Fruit fly (Drosophila melanogaster) whole organism, embryonic: ENCODE results near the gene IM33.

Experiments
- CG10654 ChIP-seq: fragments of 200-800 bp; sonication (Bioruptor generic); optimal IDR thresholded peaks from 2 replicates; lab custom pipeline; 2016; ENCODE audit warnings: missing biosample characterization, missing genetic modification characterization
- CG11093 ChIP-seq: fragments of 200-800 bp; sonication (Bioruptor generic); IDR thresholded peaks from 3 replicates; pipeline ENCODE4 v1.3.6; 2022; ENCODE audit warnings: missing biosample characterization, missing genetic modification characterization
- CG12155 ChIP-seq: fragments of 200-800 bp; sonication (Bioruptor generic); optimal IDR thresholded peaks from 3 replicates; lab custom pipeline; 2016; ENCODE audit warnings: missing biosample characterization, missing genetic modification characterization
- CG12236 ChIP-seq: fragments of 200-800 bp; sonication (Bioruptor generic); optimal IDR thresholded peaks from 2 replicates; lab custom pipeline; 2016; ENCODE audit warnings: missing biosample characterization, missing genetic modification characterization
- CG16863 ChIP-seq: fragments of 200-800 bp; sonication (Bioruptor generic); optimal IDR thresholded peaks from 3 replicates; lab custom pipeline; 2016; ENCODE audit warnings: missing biosample characterization, missing genetic modification characterization
- CG17612 ChIP-seq: fragments of 200-800 bp; sonication (Bioruptor generic); IDR thresholded peaks from 2 replicates; pipeline ENCODE4 v1.3.6; 2022; ENCODE audit warnings: missing biosample characterization, missing genetic modification characterization
- CG17912 ChIP-seq: fragments of 200-800 bp; sonication (Bioruptor generic); optimal IDR thresholded peaks from 2 replicates; lab custom pipeline; 2018; ENCODE audit warnings: missing biosample characterization, mild to moderate bottlenecking, missing genetic modification characterization
- CG18262 ChIP-seq: fragments of 200-800 bp; optimal IDR thresholded peaks from 3 replicates; lab custom pipeline; 2019; ENCODE audit warnings: missing biosample characterization, mild to moderate bottlenecking, missing genetic modification characterization, moderate library complexity
- CG18619 ChIP-seq: fragments of 200-800 bp; sonication (Bioruptor generic); optimal IDR thresholded peaks from 3 replicates; lab custom pipeline; 2017; ENCODE audit warnings: missing biosample characterization, mild to moderate bottlenecking, missing genetic modification characterization
- CG2678 ChIP-seq: fragments of 200-800 bp; sonication (Bioruptor generic); optimal IDR thresholded peaks from 3 replicates; lab custom pipeline; 2019; ENCODE audit warnings: missing biosample characterization, mild to moderate bottlenecking, missing genetic modification characterization, moderate library complexity
- CG2889 ChIP-seq: fragments of 200-800 bp; sonication (Bioruptor generic); IDR thresholded peaks from 3 replicates; pipeline ENCODE4 v1.3.6; 2022; ENCODE audit warnings: missing biosample characterization, missing genetic modification characterization
- CG33557 ChIP-seq: fragments of 200-800 bp; sonication (Bioruptor generic); optimal IDR thresholded peaks from 2 replicates; lab custom pipeline; 2019; ENCODE audit warnings: missing biosample characterization, mild to moderate bottlenecking, missing genetic modification characterization, moderate library complexity
- CG3995 ChIP-seq: fragments of 200-800 bp; sonication (Bioruptor generic); optimal IDR thresholded peaks from 3 replicates; lab custom pipeline; 2016; ENCODE audit warnings: missing biosample characterization, missing genetic modification characterization
- CG43689 ChIP-seq: fragments of 200-800 bp; sonication (Bioruptor generic); IDR thresholded peaks from 2 replicates; pipeline ENCODE4 v1.3.6; 2022; ENCODE audit warnings: missing biosample characterization, missing genetic modification characterization
- CG7271 ChIP-seq: fragments of 200-800 bp; sonication (Bioruptor generic); optimal IDR thresholded peaks from 2 replicates; lab custom pipeline; 2018; ENCODE audit warnings: missing biosample characterization, mild to moderate bottlenecking, missing genetic modification characterization, moderate library complexity
- CG7928 ChIP-seq: fragments of 200-800 bp; sonication (Bioruptor generic); optimal IDR thresholded peaks from 2 replicates; lab custom pipeline; 2017; ENCODE audit warnings: missing biosample characterization, mild to moderate bottlenecking, missing genetic modification characterization
- CG8281 ChIP-seq: fragments of 200-800 bp; sonication (Bioruptor generic); optimal IDR thresholded peaks from 2 replicates; lab custom pipeline; 2018; ENCODE audit warnings: missing biosample characterization, mild to moderate bottlenecking, missing genetic modification characterization, moderate library complexity
- Chrac-16 ChIP-seq: fragments of 200-800 bp; sonication (Bioruptor generic); optimal IDR thresholded peaks from 3 replicates; lab custom pipeline; 2016; ENCODE audit warnings: missing biosample characterization, missing genetic modification characterization
- Dek ChIP-seq: fragments of 200-800 bp; sonication (Bioruptor generic); optimal IDR thresholded peaks from 3 replicates; lab custom pipeline; 2019; ENCODE audit warnings: missing biosample characterization, mild to moderate bottlenecking, missing genetic modification characterization, moderate library complexity
- ERR ChIP-seq: fragments of 200-800 bp; sonication (Bioruptor generic); optimal IDR thresholded peaks from 2 replicates; lab custom pipeline; 2016; ENCODE audit warnings: missing biosample characterization, missing genetic modification characterization
- HLH3B ChIP-seq: fragments of 200-800 bp; sonication (Bioruptor generic); IDR thresholded peaks from 2 replicates; pipeline ENCODE4 v1.3.6; 2022; ENCODE audit warnings: missing biosample characterization, missing genetic modification characterization
- Lhr ChIP-seq: fragments of 200-800 bp; sonication (Bioruptor generic); optimal IDR thresholded peaks from 3 replicates; lab custom pipeline; 2017; ENCODE audit warnings: mild to moderate bottlenecking, missing biosample characterization, missing genetic modification reagents, missing genetic modification characterization
- NFAT ChIP-seq: fragments of 200-800 bp; sonication (Bioruptor generic); IDR thresholded peaks from 2 replicates; pipeline ENCODE4 v1.3.6; 2022; ENCODE audit warnings: missing biosample characterization, missing genetic modification characterization
- Nf-YA ChIP-seq: fragments of 200-800 bp; sonication (Bioruptor generic); IDR thresholded peaks from 2 replicates; pipeline ENCODE4 v1.3.6; 2022; ENCODE audit warnings: missing biosample characterization, missing genetic modification characterization
- Nf-YB ChIP-seq: fragments of 200-800 bp; sonication (Bioruptor generic); optimal IDR thresholded peaks from 3 replicates; lab custom pipeline; 2019; ENCODE audit warnings: missing biosample characterization, mild to moderate bottlenecking, missing genetic modification characterization, moderate library complexity
- Oli ChIP-seq: fragments of 200-800 bp; sonication (Bioruptor generic); optimal IDR thresholded peaks from 2 replicates; lab custom pipeline; 2018; ENCODE audit warnings: missing biosample characterization, mild to moderate bottlenecking, missing genetic modification characterization, moderate library complexity
- PHDP ChIP-seq: fragments of 200-800 bp; sonication (Bioruptor generic); optimal IDR thresholded peaks from 3 replicates; lab custom pipeline; 2018; ENCODE audit warnings: missing biosample characterization, mild to moderate bottlenecking, missing genetic modification characterization, moderate library complexity
- Pdp1 ChIP-seq, 2 experiments: fragments of 200-800 bp; sonication (Bioruptor generic); optimal IDR thresholded peaks; 3 replicates each; lab custom pipeline; 2016; ENCODE audit warnings: missing biosample characterization in 2 of 2, missing genetic modification characterization in 2 of 2, mild to moderate bottlenecking in 1 of 2, moderate library complexity in 1 of 2
- Taf1 ChIP-seq: fragments of 200-800 bp; sonication (Bioruptor generic); IDR thresholded peaks from 2 replicates; pipeline ENCODE4 v1.3.6; 2022; ENCODE audit warnings: missing biosample characterization, missing genetic modification characterization
- abd-A ChIP-seq: fragments of 200-800 bp; sonication (Bioruptor generic); optimal IDR thresholded peaks from 3 replicates; lab custom pipeline; 2019; ENCODE audit warnings: missing biosample characterization, mild to moderate bottlenecking, missing genetic modification characterization, moderate library complexity
- amos ChIP-seq: fragments of 200-800 bp; sonication (Bioruptor generic); IDR thresholded peaks from 2 replicates; pipeline ENCODE4 v1.3.6; 2022; ENCODE audit warnings: missing biosample characterization, missing genetic modification characterization; ENCODE audit not compliant: partially characterized antibody
- ato ChIP-seq: fragments of 200-800 bp; sonication (Bioruptor generic); IDR thresholded peaks from 2 replicates; pipeline ENCODE4 v1.3.6; 2022; ENCODE audit warnings: missing biosample characterization, missing genetic modification characterization; ENCODE audit not compliant: partially characterized antibody
- bcd ChIP-seq: fragments of 200-800 bp; sonication (Bioruptor generic); optimal IDR thresholded peaks from 2 replicates; lab custom pipeline; 2017; ENCODE audit warnings: missing biosample characterization, mild to moderate bottlenecking, missing genetic modification characterization
- cad ChIP-seq: fragments of >200 bp; optimal IDR thresholded peaks from 2 replicates; lab custom pipeline; 2017; ENCODE audit warnings: missing biosample characterization, missing genetic modification characterization
- disco-r ChIP-seq: fragments of 200-800 bp; sonication (Bioruptor generic); optimal IDR thresholded peaks from 2 replicates; lab custom pipeline; 2016; ENCODE audit warnings: missing biosample characterization, missing genetic modification characterization
- dmrt99B ChIP-seq: fragments of 200-800 bp; sonication (Bioruptor generic); optimal IDR thresholded peaks from 2 replicates; lab custom pipeline; 2018; ENCODE audit warnings: missing biosample characterization, mild to moderate bottlenecking, missing genetic modification characterization, moderate library complexity
- ems ChIP-seq: fragments of 200-800 bp; sonication (Bioruptor generic); optimal IDR thresholded peaks from 3 replicates; lab custom pipeline; 2016; ENCODE audit warnings: missing biosample characterization, missing genetic modification characterization
- eve ChIP-seq, 2 experiments: fragments of >200 bp; optimal IDR thresholded peaks; 2 replicates each; lab custom pipeline; 2017; ENCODE audit warnings: missing biosample characterization in 2 of 2, missing genetic modification characterization in 2 of 2
- ham ChIP-seq: fragments of 200-800 bp; sonication (Bioruptor generic); IDR thresholded peaks from 2 replicates; pipeline ENCODE4 v1.3.6; 2022; ENCODE audit warnings: missing biosample characterization, missing genetic modification characterization
- hb ChIP-seq: fragments of 200-800 bp; sonication (Bioruptor generic); IDR thresholded peaks from 3 replicates; pipeline ENCODE4 v1.3.6; 2022; ENCODE audit warnings: missing biosample characterization, missing genetic modification characterization; ENCODE audit not compliant: partially characterized antibody
- hth ChIP-seq: fragments of >200 bp; optimal IDR thresholded peaks from 2 replicates; lab custom pipeline; 2017; ENCODE audit warnings: inconsistent platforms
- ind ChIP-seq: fragments of 200-800 bp; sonication (Bioruptor generic); optimal IDR thresholded peaks from 3 replicates; lab custom pipeline; 2016; ENCODE audit warnings: missing biosample characterization, missing genetic modification characterization
- insv ChIP-seq, 2 experiments: fragments of 200-800 bp; sonication (Bioruptor generic); optimal IDR thresholded peaks; 3 replicates each; lab custom pipeline; 2016 to 2018; ENCODE audit warnings: missing biosample characterization in 2 of 2, missing genetic modification characterization in 2 of 2
- ken ChIP-seq: fragments of 200-800 bp; sonication (Bioruptor generic); IDR thresholded peaks from 3 replicates; pipeline ENCODE4 v1.3.6; 2022; ENCODE audit warnings: missing biosample characterization, missing genetic modification characterization
- lilli ChIP-seq: fragments of 200-800 bp; sonication (Bioruptor generic); optimal IDR thresholded peaks from 3 replicates; lab custom pipeline; 2016; ENCODE audit warnings: missing biosample characterization, missing genetic modification characterization
- mam ChIP-seq: fragments of 200-800 bp; sonication (Bioruptor generic); optimal IDR thresholded peaks from 3 replicates; lab custom pipeline; 2016; ENCODE audit warnings: missing biosample characterization, missing genetic modification characterization
- tap ChIP-seq: fragments of 200-800 bp; optimal IDR thresholded peaks from 3 replicates; lab custom pipeline; 2019; ENCODE audit warnings: missing biosample characterization, mild to moderate bottlenecking, missing genetic modification characterization, moderate library complexity
- tna ChIP-seq: fragments of 200-800 bp; sonication (Bioruptor generic); IDR thresholded peaks from 2 replicates; pipeline ENCODE4 v1.3.6; 2022; ENCODE audit warnings: missing biosample characterization, missing genetic modification characterization; ENCODE audit not compliant: partially characterized antibody
- tup ChIP-seq: fragments of 200-800 bp; sonication (Bioruptor generic); optimal IDR thresholded peaks from 2 replicates; lab custom pipeline; 2016; ENCODE audit warnings: missing biosample characterization, mild to moderate bottlenecking, missing genetic modification characterization, moderate library complexity
- twi ChIP-seq: fragments of 200-800 bp; optimal IDR thresholded peaks from 2 replicates; lab custom pipeline; 2019; ENCODE audit warnings: missing biosample characterization, mild to moderate bottlenecking, missing genetic modification characterization, moderate library complexity
- zen ChIP-seq: fragments of 200-800 bp; sonication (Bioruptor generic); optimal IDR thresholded peaks from 3 replicates; lab custom pipeline; 2018; ENCODE audit warnings: missing biosample characterization, mild to moderate bottlenecking, missing genetic modification characterization, moderate library complexity
- zfh2 ChIP-seq: fragments of 200-800 bp; sonication (Bioruptor generic); optimal IDR thresholded peaks from 2 replicates; lab custom pipeline; 2016; ENCODE audit warnings: missing biosample characterization, missing genetic modification characterization

Gene IM33

dm6 chr2L:3705438-3705921 lies 9.0 kb upstream of the IM33 start, which contains the start of gene CG31778 (continued):
- TF ChIP-seq Oli (no peak), CG2678 (peak; percentile 41), CG8281 (tag; lab: Kevin White, UChicago) (no peak), NFAT (GFP tag; lab: Robert Waterston, UW) (no peak), zen (tag; lab: Kevin White, UChicago) (no peak), CG17912 (no peak), tup (GFP tag; lab: Kevin White, UChicago) (no peak), CG18619 (no peak), ham (no peak), CG2889 (GFP tag; lab: Robert Waterston, UW) (no peak), zfh2 (GFP tag; lab: Kevin White, UChicago) (no peak), bcd (GFP tag; lab: Kevin White, UChicago) (no peak), CG10654 (GFP tag; lab: Kevin White, UChicago) (no peak), tap (tag; lab: Kevin White, UChicago) (no peak), abd-A (no peak), ems (no peak), hth (no peak), lilli (GFP tag; lab: Kevin White, UChicago) (peak; percentile 10), CG16863 (GFP tag; lab: Kevin White, UChicago) (no peak), Dek (tag; lab: Kevin White, UChicago) (no peak), twi (tag; lab: Kevin White, UChicago) (no peak), Pdp1 (GFP tag; optimal IDR thresholded peaks at IDR 0.05; lab: Kevin White, UChicago) (no peak), Chrac-16 (GFP tag; lab: Kevin White, UChicago) (no peak), CG11093 (GFP tag; lab: Robert Waterston, UW) (no peak), CG33557 (no peak), amos (no peak), Nf-YB (GFP tag; lab: Kevin White, UChicago) (no peak), tna (GFP tag; lab: Robert Waterston, UW) (no peak), mam (GFP tag; lab: Kevin White, UChicago) (no peak), CG3995 (no peak), CG18262 (tag; lab: Kevin White, UChicago) (no peak), ken (GFP tag; lab: Robert Waterston, UW) (no peak), CG12155 (no peak), Lhr (GFP tag; lab: Kevin White, UChicago) (no peak), insv (GFP tag; optimal IDR thresholded peaks at IDR 0.05; lab: Kevin White, UChicago) (no peak), CG12236 (GFP tag; lab: Kevin White, UChicago) (no peak), CG17612 (no peak), Nf-YA (no peak), eve (GFP tag; optimal IDR thresholded peaks at IDR 0.05; lab: Kevin White, UChicago) (no peak), CG43689 (GFP tag; lab: Robert Waterston, UW) (no peak), Taf1 (no peak), HLH3B (GFP tag; lab: Robert Waterston, UW) (no peak), cad (GFP tag; lab: Kevin White, UChicago) (no peak), ind (GFP tag; lab: Kevin White, UChicago) (no peak), ato (no peak), ERR (GFP tag; lab: Kevin White, UChicago) (no peak), CG7271 (tag; lab: Kevin White, UChicago) (no peak), hb (GFP tag; lab: Robert Waterston, UW) (no peak), dmrt99B (tag; lab: Kevin White, UChicago) (no peak), PHDP (tag; lab: Kevin White, UChicago) (peak; percentile 25), disco-r (GFP tag; lab: Kevin White, UChicago) (no peak), CG7928 (no peak)
